Fruit fly (Drosophila melanogaster) whole organism, embryonic: ENCODE data around the gene CG5968.

ENCODE experiments used
- Asciz ChIP-seq: fragments of 200-800 bp; sonication (Bioruptor generic); optimal IDR thresholded peaks from 2 replicates; lab custom pipeline; 2017; ENCODE audit warnings: missing biosample characterization, mild to moderate bottlenecking, missing genetic modification characterization, missing genetic modification reagents
- Atf6 ChIP-seq: fragments of 200-800 bp; sonication (Bioruptor generic); IDR thresholded peaks from 2 replicates; pipeline ENCODE4 v1.3.6; 2022; ENCODE audit warnings: missing biosample characterization, missing genetic modification characterization
- C15 ChIP-seq: fragments of 200-800 bp; sonication (Bioruptor generic); IDR thresholded peaks from 3 replicates; pipeline ENCODE4 v1.3.6; 2022; ENCODE audit warnings: missing biosample characterization, missing genetic modification characterization
- CG10366 ChIP-seq: fragments of 200-800 bp; sonication (Bioruptor generic); IDR thresholded peaks from 2 replicates; pipeline ENCODE4 v1.3.6; 2022; ENCODE audit warnings: missing biosample characterization, missing genetic modification characterization
- CG12299 ChIP-seq: fragments of 200-800 bp; sonication (Bioruptor generic); optimal IDR thresholded peaks from 2 replicates; lab custom pipeline; 2018; ENCODE audit warnings: missing biosample characterization, mild to moderate bottlenecking, missing genetic modification characterization
- CG13775 ChIP-seq: fragments of 200-800 bp; sonication (Bioruptor generic); optimal IDR thresholded peaks from 3 replicates; lab custom pipeline; 2017; ENCODE audit warnings: missing biosample characterization, mild to moderate bottlenecking, missing genetic modification characterization
- CG14860 ChIP-seq: fragments of 200-800 bp; sonication (Bioruptor generic); IDR thresholded peaks from 3 replicates; pipeline ENCODE4 v1.3.6; 2022; ENCODE audit warnings: missing biosample characterization, missing genetic modification characterization; ENCODE audit not compliant: partially characterized antibody
- CG17568 ChIP-seq: fragments of 200-800 bp; sonication (Bioruptor generic); optimal IDR thresholded peaks from 2 replicates; lab custom pipeline; 2018; ENCODE audit warnings: missing biosample characterization, mild to moderate bottlenecking, missing genetic modification characterization, moderate library complexity
- CG1832 ChIP-seq: fragments of 200-800 bp; sonication (Bioruptor generic); optimal IDR thresholded peaks from 2 replicates; lab custom pipeline; 2017; ENCODE audit warnings: missing biosample characterization, mild to moderate bottlenecking, missing genetic modification characterization, inconsistent platforms
- CG18599 ChIP-seq: fragments of 200-800 bp; sonication (Bioruptor generic); optimal IDR thresholded peaks from 3 replicates; lab custom pipeline; 2017; ENCODE audit warnings: missing biosample characterization, missing genetic modification characterization, mild to moderate bottlenecking, moderate library complexity, missing genetic modification reagents
- CG31441 ChIP-seq: fragments of 200-800 bp; sonication (Bioruptor generic); IDR thresholded peaks from 2 replicates; pipeline ENCODE4 v1.3.6; 2022; ENCODE audit warnings: missing biosample characterization, missing genetic modification characterization
- CG3407 ChIP-seq: fragments of 200-800 bp; sonication (Bioruptor generic); optimal IDR thresholded peaks from 2 replicates; lab custom pipeline; 2018; ENCODE audit warnings: missing biosample characterization, mild to moderate bottlenecking, missing genetic modification characterization
- CG5245 ChIP-seq: fragments of 200-800 bp; sonication (Bioruptor generic); optimal IDR thresholded peaks from 3 replicates; lab custom pipeline; 2016; ENCODE audit warnings: missing biosample characterization, missing genetic modification characterization
- CG5953 ChIP-seq: fragments of 200-800 bp; sonication (Bioruptor generic); IDR thresholded peaks from 2 replicates; pipeline ENCODE4 v1.3.6; 2022; ENCODE audit warnings: missing biosample characterization, missing genetic modification characterization
- CG6272 ChIP-seq: fragments of 200-800 bp; sonication (Bioruptor generic); IDR thresholded peaks from 2 replicates; pipeline ENCODE4 v1.3.6; 2022; ENCODE audit warnings: missing biosample characterization, missing genetic modification characterization
- CG6683 ChIP-seq: fragments of 200-800 bp; sonication (Bioruptor generic); optimal IDR thresholded peaks from 2 replicates; lab custom pipeline; 2017; ENCODE audit warnings: missing biosample characterization, mild to moderate bottlenecking, missing genetic modification characterization, missing genetic modification reagents
- CG8765 ChIP-seq: fragments of 200-800 bp; sonication (Bioruptor generic); IDR thresholded peaks from 2 replicates; pipeline ENCODE4 v1.3.6; 2022; ENCODE audit warnings: missing biosample characterization, missing genetic modification characterization
- D ChIP-seq, 2 experiments: fragments of 200-800 bp in 1 of 2; fragments of >200 bp in 1 of 2; sonication (Bioruptor generic) in 1 of 2; optimal IDR thresholded peaks; 2 replicates in 1 of 2; 3 replicates in 1 of 2; lab custom pipeline; 2017; ENCODE audit warnings: mild to moderate bottlenecking in 1 of 2, missing biosample characterization in 1 of 2, missing genetic modification characterization in 1 of 2, missing genetic modification reagents in 1 of 2
- Dbx ChIP-seq: fragments of 200-800 bp; sonication (Bioruptor generic); IDR thresholded peaks from 3 replicates; pipeline ENCODE4 v1.3.6; 2022; ENCODE audit warnings: missing biosample characterization, missing genetic modification characterization
- Dp ChIP-seq: fragments of 200-800 bp; sonication (Bioruptor generic); optimal IDR thresholded peaks from 2 replicates; lab custom pipeline; 2018; ENCODE audit warnings: missing biosample characterization, mild to moderate bottlenecking, missing genetic modification characterization, moderate library complexity
- Fer2 ChIP-seq: fragments of 200-800 bp; sonication (Bioruptor generic); optimal IDR thresholded peaks from 2 replicates; lab custom pipeline; 2018; ENCODE audit warnings: missing biosample characterization, mild to moderate bottlenecking, missing genetic modification characterization, moderate library complexity
- HmgD ChIP-seq: fragments of 200-800 bp; sonication (Bioruptor generic); optimal IDR thresholded peaks from 3 replicates; lab custom pipeline; 2016; ENCODE audit warnings: missing biosample characterization, missing genetic modification characterization
- Hmx ChIP-seq: fragments of 200-800 bp; sonication (Bioruptor generic); optimal IDR thresholded peaks from 2 replicates; lab custom pipeline; 2016; ENCODE audit warnings: missing biosample characterization, missing genetic modification characterization
- Hr39 ChIP-seq: fragments of >200 bp; optimal IDR thresholded peaks from 2 replicates; lab custom pipeline; 2017
- Hr78 ChIP-seq, 2 experiments: fragments of 200-800 bp in 1 of 2; fragments of >200 bp in 1 of 2; sonication (Bioruptor generic) in 1 of 2; optimal IDR thresholded peaks; 2 replicates each; lab custom pipeline; 2017 to 2019; ENCODE audit warnings: missing biosample characterization in 2 of 2, missing genetic modification characterization in 2 of 2, mild to moderate bottlenecking in 1 of 2, moderate library complexity in 1 of 2
- Lhr ChIP-seq: fragments of 200-800 bp; sonication (Bioruptor generic); optimal IDR thresholded peaks from 3 replicates; lab custom pipeline; 2017; ENCODE audit warnings: mild to moderate bottlenecking, missing biosample characterization, missing genetic modification reagents, missing genetic modification characterization
- MESR4 ChIP-seq: fragments of 200-800 bp; sonication (Bioruptor generic); optimal IDR thresholded peaks from 2 replicates; lab custom pipeline; 2018; ENCODE audit warnings: missing biosample characterization, mild to moderate bottlenecking, missing genetic modification characterization, moderate library complexity
- NC2α ChIP-seq: fragments of 200-800 bp; sonication (Bioruptor generic); optimal IDR thresholded peaks from 2 replicates; lab custom pipeline; 2016; ENCODE audit warnings: missing biosample characterization, missing genetic modification characterization
- Neu2 ChIP-seq: fragments of 200-800 bp; sonication (Bioruptor generic); optimal IDR thresholded peaks from 3 replicates; lab custom pipeline; 2016; ENCODE audit warnings: missing biosample characterization, missing genetic modification characterization, borderline replicate concordance
- PHDP ChIP-seq: fragments of 200-800 bp; sonication (Bioruptor generic); optimal IDR thresholded peaks from 3 replicates; lab custom pipeline; 2018; ENCODE audit warnings: missing biosample characterization, mild to moderate bottlenecking, missing genetic modification characterization, moderate library complexity
- Spps ChIP-seq: fragments of 200-800 bp; sonication (Bioruptor generic); optimal IDR thresholded peaks from 2 replicates; lab custom pipeline; 2018; ENCODE audit warnings: missing biosample characterization, mild to moderate bottlenecking, missing genetic modification characterization
- Sry-β ChIP-seq: fragments of 200-800 bp; sonication (Bioruptor generic); optimal IDR thresholded peaks from 2 replicates; lab custom pipeline; 2018; ENCODE audit warnings: missing biosample characterization, mild to moderate bottlenecking, missing genetic modification characterization, moderate library complexity
- TFAM ChIP-seq: fragments of 200-800 bp; sonication (Bioruptor generic); optimal IDR thresholded peaks from 2 replicates; lab custom pipeline; 2017; ENCODE audit warnings: missing biosample characterization, missing genetic modification characterization, inconsistent platforms
- ara ChIP-seq: fragments of 200-800 bp; sonication (Bioruptor generic); IDR thresholded peaks from 2 replicates; pipeline ENCODE4 v1.3.6; 2022; ENCODE audit warnings: missing biosample characterization, missing genetic modification characterization
- corto ChIP-seq: fragments of 200-800 bp; sonication (Bioruptor generic); optimal IDR thresholded peaks from 2 replicates; lab custom pipeline; 2016; ENCODE audit warnings: missing biosample characterization, mild to moderate bottlenecking, missing genetic modification characterization, moderate library complexity
- crc ChIP-seq: fragments of 200-800 bp; sonication (Bioruptor generic); optimal IDR thresholded peaks from 2 replicates; lab custom pipeline; 2016; ENCODE audit warnings: missing biosample characterization, missing genetic modification characterization
- gsb ChIP-seq: fragments of 200-800 bp; sonication (Bioruptor generic); IDR thresholded peaks from 2 replicates; pipeline ENCODE4 v1.3.6; 2022; ENCODE audit warnings: missing biosample characterization, missing genetic modification characterization
- h ChIP-seq: fragments of >200 bp; optimal IDR thresholded peaks from 2 replicates; lab custom pipeline; 2017
- ind ChIP-seq: fragments of 200-800 bp; sonication (Bioruptor generic); optimal IDR thresholded peaks from 3 replicates; lab custom pipeline; 2016; ENCODE audit warnings: missing biosample characterization, missing genetic modification characterization
- jigr1 ChIP-seq: fragments of 200-800 bp; sonication (Bioruptor generic); IDR thresholded peaks from 3 replicates; pipeline ENCODE4 v1.3.6; 2022; ENCODE audit warnings: missing biosample characterization, missing genetic modification characterization
- lmd ChIP-seq: fragments of 200-800 bp; sonication (Bioruptor generic); IDR thresholded peaks from 2 replicates; pipeline ENCODE4 v1.3.6; 2022; ENCODE audit warnings: missing biosample characterization, missing genetic modification characterization
- otp ChIP-seq: fragments of 200-800 bp; sonication (Bioruptor generic); IDR thresholded peaks from 3 replicates; pipeline ENCODE4, ENCODE4 v1.3.6; 2022; ENCODE audit warnings: missing biosample characterization, missing genetic modification characterization
- pb ChIP-seq: fragments of 200-800 bp; sonication (Bioruptor generic); optimal IDR thresholded peaks from 3 replicates; lab custom pipeline; 2016; ENCODE audit warnings: missing biosample characterization, missing genetic modification characterization
- salm ChIP-seq: fragments of 200-800 bp; sonication (Bioruptor generic); optimal IDR thresholded peaks from 2 replicates; lab custom pipeline; 2018; ENCODE audit warnings: missing biosample characterization, mild to moderate bottlenecking, missing genetic modification characterization
- scrt ChIP-seq: fragments of 200-800 bp; sonication (Bioruptor generic); optimal IDR thresholded peaks from 2 replicates; lab custom pipeline; 2018; ENCODE audit warnings: missing biosample characterization, mild to moderate bottlenecking, missing genetic modification characterization, moderate library complexity
- toy ChIP-seq: fragments of 200-800 bp; sonication (Bioruptor generic); IDR thresholded peaks from 2 replicates; pipeline ENCODE4 v1.3.6; 2022; ENCODE audit warnings: missing biosample characterization, missing genetic modification characterization
- trh ChIP-seq: fragments of 200-800 bp; sonication (Bioruptor generic); optimal IDR thresholded peaks from 2 replicates; lab custom pipeline; 2016; ENCODE audit warnings: missing biosample characterization, missing genetic modification characterization
- wdn ChIP-seq: fragments of 200-800 bp; sonication (Bioruptor generic); IDR thresholded peaks from 2 replicates; pipeline ENCODE4 v1.3.6; 2022; ENCODE audit warnings: missing biosample characterization, missing genetic modification characterization
- yki ChIP-seq: fragments of >200 bp; optimal IDR thresholded peaks from 3 replicates; lab custom pipeline; 2018
- zfh1 ChIP-seq: fragments of 200-800 bp; sonication (Bioruptor generic); IDR thresholded peaks from 3 replicates; pipeline ENCODE4 v1.3.6; 2022; ENCODE audit warnings: missing biosample characterization, missing genetic modification characterization
- zfh2 ChIP-seq: fragments of 200-800 bp; sonication (Bioruptor generic); optimal IDR thresholded peaks from 2 replicates; lab custom pipeline; 2016; ENCODE audit warnings: missing biosample characterization, missing genetic modification characterization

The CG5968 gene

dm6 chr2L:16545772-16546171 lies 4.0 kb downstream of the CG5968 start (continued):
- TF ChIP-seq C15 (no peak), CG6272 (GFP tag; lab: Robert Waterston, UW) (0 out of 2 replicates have a peak, but pooled peaks have one; percentile 39), NC2α (no peak), Spps (tag; lab: Kevin White, UChicago) (no peak), yki (lab: Kevin White, UChicago) (no peak), wdn (GFP tag; lab: Robert Waterston, UW) (no peak), Dbx (GFP tag; lab: Robert Waterston, UW) (peak; percentile 71; the same call in 2 of the 3 replicates), h (lab: Kevin White, UChicago) (no peak), CG1832 (GFP tag; lab: Kevin White, UChicago) (peak; percentile 33), TFAM (GFP tag; lab: Kevin White, UChicago) (no peak), CG31441 (peak; percentile 75), CG17568 (GFP tag; lab: Kevin White, UChicago) (peak; percentile 36), salm (tag; lab: Kevin White, UChicago) (peak; percentile 43), Neu2 (GFP tag; lab: Kevin White, UChicago) (no peak), zfh2 (peak; percentile 22), CG3407 (GFP tag; lab: Kevin White, UChicago) (peak; percentile 30), toy (GFP tag; lab: Robert Waterston, UW) (no peak), CG13775 (GFP tag; lab: Kevin White, UChicago) (peak; percentile 30), Lhr (GFP tag; lab: Kevin White, UChicago) (peak; percentile 18), CG6683 (GFP tag; lab: Kevin White, UChicago) (peak; percentile 69), Dp (GFP tag; lab: Kevin White, UChicago) (no peak), CG5245 (GFP tag; lab: Kevin White, UChicago) (peak; percentile 12), gsb (GFP tag; lab: Robert Waterston, UW) (no peak), lmd (peak; percentile 27; the same call in 1 of the 2 replicates), Asciz (GFP tag; lab: Kevin White, UChicago) (peak; percentile 63), otp (no peak; the same call in 2 of the 3 replicates), ara (GFP tag; lab: Robert Waterston, UW) (peak; percentile 60; the same call in 1 of the 2 replicates), Hmx (GFP tag; lab: Kevin White, UChicago) (peak; percentile 7), HmgD (GFP tag; lab: Kevin White, UChicago) (no peak), Sry-β (GFP tag; lab: Kevin White, UChicago) (no peak), CG14860 (GFP tag; lab: Robert Waterston, UW) (no peak), crc (GFP tag; lab: Kevin White, UChicago) (peak; percentile 22), CG5953 (GFP tag; lab: Robert Waterston, UW) (no peak), CG12299 (tag; lab: Kevin White, UChicago) (peak; percentile 61), pb (GFP tag; lab: Kevin White, UChicago) (no peak), zfh1 (GFP tag; lab: Robert Waterston, UW) (no peak), Hr39 (lab: Kevin White, UChicago) (no peak), ind (peak; percentile 51), CG18599 (GFP tag; lab: Kevin White, UChicago) (peak; percentile 93), scrt (peak; percentile 83), PHDP (tag; lab: Kevin White, UChicago) (peak; percentile 85), MESR4 (GFP tag; lab: Kevin White, UChicago) (no peak), Fer2 (tag; lab: Kevin White, UChicago) (peak; percentile 5), Atf6 (GFP tag; lab: Robert Waterston, UW) (peak; percentile 80), jigr1 (GFP tag; lab: Robert Waterston, UW) (no peak), trh (GFP tag; lab: Kevin White, UChicago) (no peak), CG10366 (GFP tag; lab: Robert Waterston, UW) (no peak; the same call in 1 of the 2 replicates), Hr78 (GFP tag; optimal IDR thresholded peaks at IDR 0.05; lab: Kevin White, UChicago) (no peak), CG8765 (GFP tag; lab: Robert Waterston, UW) (no peak), D (optimal IDR thresholded peaks at IDR 0.05; lab: Kevin White, UChicago) (no peak), D (GFP tag; optimal IDR thresholded peaks at IDR 0.05; lab: Kevin White, UChicago) (no peak), corto (GFP tag; lab: Kevin White, UChicago) (peak; percentile 46)
